Worm (Caenorhabditis elegans): ENCODE data around the gene W04G3.12.
A peak's percentile ranks its signal among the peaks of the same experiment; 100 is the strongest.

The W04G3.12 gene

DNA sequence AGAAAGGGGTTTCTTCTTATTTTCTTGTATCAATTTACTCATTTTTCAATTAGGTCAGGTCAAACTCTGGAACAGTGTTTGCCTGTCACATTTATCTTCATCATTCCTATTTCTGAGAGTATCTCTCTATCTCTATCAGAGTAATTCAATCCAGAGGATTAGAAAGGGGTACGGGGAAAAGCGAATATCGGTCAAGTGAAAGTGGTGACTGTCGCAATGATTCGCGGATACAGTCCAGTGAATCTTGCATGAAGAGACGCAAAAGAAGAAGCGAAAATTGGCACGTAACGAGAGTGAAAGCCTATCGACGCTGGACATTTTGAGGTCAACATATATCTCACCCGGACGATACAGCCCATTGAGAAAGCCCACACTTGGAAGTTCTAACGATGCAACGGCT, 11.8 kb downstream of the W04G3.12 start, which contains the start of gene lpr-4:
lpr-4 (plus strand) TSS at position 328 of the 400 bp plus-strand sequence.
- peak; percentile 57 for TF ChIP-seq elt-3 (tag; optimal IDR thresholded peaks at IDR 0.05)
- no peak for TF ChIP-seq ceh-83 (GFP tag; optimal IDR thresholded peaks at IDR 0.05)
- no peak for TF ChIP-seq ces-1 (GFP tag; optimal IDR thresholded peaks at IDR 0.05)
- no peak for TF ChIP-seq nhr-76 (tag; optimal IDR thresholded peaks at IDR 0.05)
- TF ChIP-seq lin-32 (GFP tag; optimal IDR thresholded peaks at IDR 0.05), result no peak
- TF ChIP-seq nhr-28 (tag; optimal IDR thresholded peaks at IDR 0.05), result no peak
- TF ChIP-seq snpc-4 (tag; optimal IDR thresholded peaks at IDR 0.05), result no peak
- TF ChIP-seq mab-5 (tag; optimal IDR thresholded peaks at IDR 0.05), result no peak
- TF ChIP-seq mls-2 (tag; optimal IDR thresholded peaks at IDR 0.05), result no peak
- no peak for TF ChIP-seq lin-13 (tag; optimal IDR thresholded peaks at IDR 0.05)
- peak; percentile 98 for TF ChIP-seq blmp-1 (tag; optimal IDR thresholded peaks at IDR 0.05)
- TF ChIP-seq unc-120 (tag; optimal IDR thresholded peaks at IDR 0.05; ENCODE audit: poor library complexity, severe bottlenecking), result no peak
- TF ChIP-seq unc-62 (GFP tag; optimal IDR thresholded peaks at IDR 0.05), result peak; percentile 57
- TF ChIP-seq nhr-237 (tag; optimal IDR thresholded peaks at IDR 0.05), result no peak
- no peak for TF ChIP-seq unc-39 (tag; optimal IDR thresholded peaks at IDR 0.05)
- no peak for TF ChIP-seq pha-4 (tag; optimal IDR thresholded peaks at IDR 0.05)
- no peak for TF ChIP-seq ztf-11 (tag; optimal IDR thresholded peaks at IDR 0.05)
- no peak for TF ChIP-seq nhr-2 (tag; optimal IDR thresholded peaks at IDR 0.05)
- TF ChIP-seq ham-2 (GFP tag; optimal IDR thresholded peaks at IDR 0.05), result peak; percentile 83
- no peak for TF ChIP-seq nhr-12 (tag; optimal IDR thresholded peaks at IDR 0.05)
- TF ChIP-seq drap-1 (GFP tag; optimal IDR thresholded peaks at IDR 0.05), result no peak
- TF ChIP-seq tbx-8 (GFP tag; optimal IDR thresholded peaks at IDR 0.05), result no peak
- no peak for TF ChIP-seq sem-2 (GFP tag; optimal IDR thresholded peaks at IDR 0.05)
- TF ChIP-seq mep-1 (tag; optimal IDR thresholded peaks at IDR 0.05), result no peak
- no peak for TF ChIP-seq bed-3 (GFP tag; optimal IDR thresholded peaks at IDR 0.05)
- TF ChIP-seq zip-8 (tag; optimal IDR thresholded peaks at IDR 0.05), result no peak
- TF ChIP-seq elt-1 (tag; optimal IDR thresholded peaks at IDR 0.05; ENCODE audit: borderline replicate concordance, insufficient read depth), result peak; percentile 5
- TF ChIP-seq flh-1 (GFP tag; optimal IDR thresholded peaks at IDR 0.05), result no peak
- TF ChIP-seq sptf-1 (tag; optimal IDR thresholded peaks at IDR 0.05), result no peak
- no peak for TF ChIP-seq ceh-43 (GFP tag; optimal IDR thresholded peaks at IDR 0.05)
- no peak for TF ChIP-seq cnd-1 (tag; optimal IDR thresholded peaks at IDR 0.05)
- no peak for TF ChIP-seq M03D4.4 (tag; optimal IDR thresholded peaks at IDR 0.05)
- TF ChIP-seq hlh-1 (tag; optimal IDR thresholded peaks at IDR 0.05), result no peak
- no peak for TF ChIP-seq lsy-2 (tag; optimal IDR thresholded peaks at IDR 0.05)
- TF ChIP-seq ceh-39 (tag; optimal IDR thresholded peaks at IDR 0.05), result no peak

DNA sequence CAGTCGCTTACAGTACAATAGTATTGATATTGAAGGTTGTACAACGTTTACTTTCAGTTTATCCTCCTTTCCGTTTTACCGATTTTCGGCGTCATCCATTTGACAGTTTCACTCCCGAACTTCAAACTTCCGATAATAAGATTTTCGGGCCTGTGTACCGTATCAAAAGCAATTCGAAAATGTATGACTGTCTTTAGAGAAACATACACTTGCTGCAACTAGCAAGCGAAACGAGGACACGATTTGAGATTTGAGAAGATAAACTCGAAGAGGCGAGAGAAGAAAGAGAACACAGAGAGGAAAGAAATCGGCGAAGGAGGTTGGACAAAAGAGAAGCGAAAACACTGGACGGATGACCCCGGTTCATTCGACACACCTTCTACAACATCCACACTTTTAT, 14.7 kb downstream of the W04G3.12 start, which contains the start of gene lpr-5:
lpr-5 (plus strand) TSS at position 220 of the 400 bp plus-strand sequence.
- peak; percentile 4 for TF ChIP-seq blmp-1 (tag; optimal IDR thresholded peaks at IDR 0.05)
- TF ChIP-seq ham-2 (GFP tag; optimal IDR thresholded peaks at IDR 0.05), result peak; percentile 9
- TF ChIP-seq drap-1 (GFP tag; optimal IDR thresholded peaks at IDR 0.05), result no peak

DNA sequence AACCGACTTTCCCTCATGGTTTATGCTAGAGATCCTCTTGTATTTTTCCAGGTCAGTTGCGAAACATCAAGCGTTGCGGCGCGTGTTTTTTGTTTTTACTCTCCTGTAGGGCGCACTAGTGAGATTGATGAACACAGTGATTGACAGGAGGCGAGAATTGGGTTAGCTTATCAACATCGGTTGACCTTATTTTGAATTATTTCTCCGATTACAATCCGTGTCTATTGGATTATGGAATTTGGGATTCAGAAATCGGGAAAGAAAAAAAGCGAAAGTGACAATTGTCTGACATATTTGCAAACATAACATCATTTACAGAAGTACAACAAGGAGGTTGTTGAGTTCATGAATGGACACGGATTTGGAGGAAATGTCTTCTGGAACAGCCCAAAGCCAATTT, 15.7 kb downstream of the W04G3.12 start:
- TF ChIP-seq mls-2 (tag; optimal IDR thresholded peaks at IDR 0.05) (no peak), unc-62 (GFP tag; optimal IDR thresholded peaks at IDR 0.05) (peak; percentile 55), ceh-43 (GFP tag; optimal IDR thresholded peaks at IDR 0.05) (no peak), blmp-1 (tag; optimal IDR thresholded peaks at IDR 0.05) (peak; percentile 59)

DNA sequence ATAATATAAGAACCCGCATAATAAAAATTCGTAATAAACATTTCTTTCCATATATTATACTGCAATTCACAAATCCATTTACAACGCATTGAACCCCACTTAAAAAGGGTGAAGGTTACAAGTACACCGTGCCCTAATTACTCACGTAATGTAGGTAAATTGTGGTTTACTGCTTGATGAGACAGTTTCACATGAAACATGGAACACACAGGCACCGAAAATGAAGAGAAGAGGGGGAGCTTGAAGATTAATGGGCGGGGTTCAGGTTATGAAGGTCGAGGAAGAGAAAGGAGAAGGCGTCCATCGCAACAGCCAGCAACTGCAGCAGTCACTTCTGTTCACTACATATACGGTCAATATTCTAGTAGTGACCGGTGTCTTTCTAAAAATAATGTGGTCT, 16.9 kb downstream of the W04G3.12 start, which contains the start of gene lpr-6:
lpr-6 (plus strand) TSS at position 251 of the 400 bp plus-strand sequence.
- no peak for TF ChIP-seq ceh-39 (tag; optimal IDR thresholded peaks at IDR 0.05)
- TF ChIP-seq ceh-43 (GFP tag; optimal IDR thresholded peaks at IDR 0.05), result peak; percentile 36
- no peak for TF ChIP-seq unc-39 (tag; optimal IDR thresholded peaks at IDR 0.05)
- no peak for TF ChIP-seq drap-1 (GFP tag; optimal IDR thresholded peaks at IDR 0.05)
- no peak for TF ChIP-seq hlh-1 (tag; optimal IDR thresholded peaks at IDR 0.05)
- no peak for TF ChIP-seq lsy-2 (tag; optimal IDR thresholded peaks at IDR 0.05)
- no peak for TF ChIP-seq nhr-237 (tag; optimal IDR thresholded peaks at IDR 0.05)
- no peak for TF ChIP-seq bed-3 (GFP tag; optimal IDR thresholded peaks at IDR 0.05)
- no peak for TF ChIP-seq unc-120 (tag; optimal IDR thresholded peaks at IDR 0.05; ENCODE audit: poor library complexity, severe bottlenecking)

All from whole organism, mixed stage, embryonic.